Worm (Caenorhabditis elegans) whole organism, L3 larva: ENCODE data around the gene col-131.

Experiments used
- R02D3.7 ChIP-seq: fragments of 150-350 bp; optimal IDR thresholded peaks from 2 replicates; lab custom pipeline; 2014; ENCODE audit warnings: missing biosample characterization, missing genetic modification characterization
- ZK546.5 ChIP-seq: sonication (generic microtip); optimal IDR thresholded peaks from 2 replicates; lab custom pipeline; 2017; ENCODE audit warnings: missing biosample characterization, missing genetic modification characterization
- aly-2 ChIP-seq: fragments of 150-350 bp; optimal IDR thresholded peaks from 2 replicates; lab custom pipeline; 2014; ENCODE audit warnings: missing biosample characterization, missing genetic modification characterization
- ama-1 ChIP-seq: fragments of 150-350 bp; optimal IDR thresholded peaks from 2 replicates; lab custom pipeline; 2018
- ceh-16 ChIP-seq: sonication (generic microtip); optimal IDR thresholded peaks from 2 replicates; lab custom pipeline; 2017; ENCODE audit warnings: missing biosample characterization, missing genetic modification characterization
- ceh-28 ChIP-seq: fragments of 150-350 bp; optimal IDR thresholded peaks from 2 replicates; lab custom pipeline; 2014; ENCODE audit warnings: missing biosample characterization, missing genetic modification reagents, missing genetic modification characterization
- egl-27 ChIP-seq: sonication (generic microtip); optimal IDR thresholded peaks from 4 replicates; lab custom pipeline; 2017; ENCODE audit warnings: missing biosample characterization, missing genetic modification reagents, missing genetic modification characterization
- egl-5 ChIP-seq: fragments of 150-350 bp; optimal IDR thresholded peaks from 2 replicates; lab custom pipeline; 2017; ENCODE audit warnings: missing biosample characterization, missing genetic modification reagents, missing genetic modification characterization, inconsistent platforms
- elt-1 ChIP-seq: fragments of 150-350 bp; optimal IDR thresholded peaks from 2 replicates; lab custom pipeline; 2014; ENCODE audit warnings: missing biosample characterization, missing genetic modification characterization
- elt-2 ChIP-seq: sonication (generic microtip); optimal IDR thresholded peaks from 2 replicates; lab custom pipeline; 2016; ENCODE audit warnings: missing genetic modification reagents, mild to moderate bottlenecking, missing genetic modification characterization, missing compliant biosample characterization
- eor-1 ChIP-seq, 2 experiments: fragments of 150-350 bp; optimal IDR thresholded peaks; 2 replicates each; lab custom pipeline; 2014 to 2018; ENCODE audit warnings: missing biosample characterization in 2 of 2, missing genetic modification characterization in 2 of 2
- fkh-2 ChIP-seq: fragments of 150-350 bp; optimal IDR thresholded peaks from 2 replicates; lab custom pipeline; 2014; ENCODE audit warnings: missing biosample characterization, missing genetic modification reagents, missing genetic modification characterization
- fos-1 ChIP-seq: fragments of 150-350 bp; optimal IDR thresholded peaks from 2 replicates; lab custom pipeline; 2014; ENCODE audit warnings: missing biosample characterization, missing genetic modification characterization
- hmg-11 ChIP-seq: sonication (generic microtip); optimal IDR thresholded peaks from 2 replicates; lab custom pipeline; 2016; ENCODE audit warnings: missing genetic modification characterization, missing compliant biosample characterization
- lin-15B ChIP-seq: fragments of 150-350 bp; optimal IDR thresholded peaks from 2 replicates; lab custom pipeline; 2014; ENCODE audit warnings: missing biosample characterization, missing genetic modification characterization
- lin-39 ChIP-seq: fragments of 150-350 bp; optimal IDR thresholded peaks from 2 replicates; lab custom pipeline; 2018; ENCODE audit warnings: missing biosample characterization, missing genetic modification reagents, missing genetic modification characterization
- lsy-12 ChIP-seq: sonication (generic microtip); optimal IDR thresholded peaks from 2 replicates; lab custom pipeline; 2016; ENCODE audit warnings: mild to moderate bottlenecking, missing genetic modification characterization, missing compliant biosample characterization
- mdl-1 ChIP-seq: fragments of 150-350 bp; optimal IDR thresholded peaks from 2 replicates; lab custom pipeline; 2014; ENCODE audit warnings: missing biosample characterization, missing genetic modification characterization
- mml-1 ChIP-seq: fragments of 150-350 bp; sonication (generic microtip); optimal IDR thresholded peaks from 3 replicates; lab custom pipeline; 2014; ENCODE audit warnings: missing biosample characterization, missing genetic modification characterization
- nfya-1 ChIP-seq: sonication (generic microtip); optimal IDR thresholded peaks from 2 replicates; lab custom pipeline; 2017; ENCODE audit warnings: missing genetic modification characterization, mild to moderate bottlenecking, missing compliant biosample characterization, antibody characterized with exemption, moderate library complexity; ENCODE audit not compliant: insufficient read depth
- nhr-11 ChIP-seq: fragments of 150-350 bp; optimal IDR thresholded peaks from 2 replicates; lab custom pipeline; 2014; ENCODE audit warnings: missing biosample characterization, missing genetic modification characterization
- nhr-12 ChIP-seq: fragments of 150-350 bp; optimal IDR thresholded peaks from 2 replicates; lab custom pipeline; 2014; ENCODE audit warnings: missing biosample characterization, missing genetic modification characterization
- nhr-23 ChIP-seq: fragments of 150-350 bp; optimal IDR thresholded peaks from 2 replicates; lab custom pipeline; 2014; ENCODE audit warnings: missing biosample characterization, missing genetic modification reagents, missing genetic modification characterization
- nhr-237 ChIP-seq: fragments of 150-350 bp; optimal IDR thresholded peaks from 2 replicates; lab custom pipeline; 2014; ENCODE audit warnings: missing biosample characterization, missing genetic modification characterization
- nhr-25 ChIP-seq: sonication (generic microtip); optimal IDR thresholded peaks from 2 replicates; lab custom pipeline; 2017; ENCODE audit warnings: missing biosample characterization, missing genetic modification characterization
- nhr-28 ChIP-seq: fragments of 150-350 bp; optimal IDR thresholded peaks from 2 replicates; lab custom pipeline; 2014; ENCODE audit warnings: missing biosample characterization, missing genetic modification characterization
- nhr-43 ChIP-seq: sonication (generic microtip); optimal IDR thresholded peaks from 2 replicates; lab custom pipeline; 2016; ENCODE audit warnings: mild to moderate bottlenecking, missing genetic modification characterization, missing compliant biosample characterization; ENCODE audit not compliant: poor library complexity, severe bottlenecking
- nhr-77 ChIP-seq: fragments of 150-350 bp; optimal IDR thresholded peaks from 2 replicates; lab custom pipeline; 2014; ENCODE audit warnings: missing biosample characterization, missing genetic modification characterization
- pha-4 ChIP-seq: fragments of 150-350 bp; optimal IDR thresholded peaks from 2 replicates; lab custom pipeline; 2014; ENCODE audit warnings: missing biosample characterization, missing genetic modification reagents, missing genetic modification characterization
- pqm-1 ChIP-seq: fragments of 150-350 bp; optimal IDR thresholded peaks from 2 replicates; lab custom pipeline; 2017; ENCODE audit warnings: missing biosample characterization, missing genetic modification characterization, inconsistent platforms
- skn-1 ChIP-seq: fragments of 150-350 bp; optimal IDR thresholded peaks from 2 replicates; lab custom pipeline; 2014; ENCODE audit warnings: missing biosample characterization, missing genetic modification characterization
- tbx-2 ChIP-seq: sonication (generic microtip); optimal IDR thresholded peaks from 2 replicates; lab custom pipeline; 2016; ENCODE audit warnings: mild to moderate bottlenecking, missing genetic modification characterization, missing compliant biosample characterization
- unc-39 ChIP-seq: sonication (generic microtip); optimal IDR thresholded peaks from 4 replicates; lab custom pipeline; 2017; ENCODE audit warnings: missing biosample characterization, missing genetic modification characterization
- unc-62 ChIP-seq: fragments of 150-350 bp; sonication (generic microtip); optimal IDR thresholded peaks from 4 replicates; lab custom pipeline; 2014; ENCODE audit warnings: missing biosample characterization, missing genetic modification reagents, missing genetic modification characterization
- zag-1 ChIP-seq: fragments of 150-350 bp; optimal IDR thresholded peaks from 2 replicates; lab custom pipeline; 2014; ENCODE audit warnings: missing biosample characterization, missing genetic modification characterization
- ztf-11 ChIP-seq: fragments of 150-350 bp; optimal IDR thresholded peaks from 2 replicates; lab custom pipeline; 2014; ENCODE audit warnings: missing biosample characterization, missing genetic modification characterization
- ztf-4 ChIP-seq: fragments of 150-350 bp; optimal IDR thresholded peaks from 2 replicates; lab custom pipeline; 2014; ENCODE audit warnings: missing biosample characterization, missing genetic modification characterization

col-131 gene

DNA sequence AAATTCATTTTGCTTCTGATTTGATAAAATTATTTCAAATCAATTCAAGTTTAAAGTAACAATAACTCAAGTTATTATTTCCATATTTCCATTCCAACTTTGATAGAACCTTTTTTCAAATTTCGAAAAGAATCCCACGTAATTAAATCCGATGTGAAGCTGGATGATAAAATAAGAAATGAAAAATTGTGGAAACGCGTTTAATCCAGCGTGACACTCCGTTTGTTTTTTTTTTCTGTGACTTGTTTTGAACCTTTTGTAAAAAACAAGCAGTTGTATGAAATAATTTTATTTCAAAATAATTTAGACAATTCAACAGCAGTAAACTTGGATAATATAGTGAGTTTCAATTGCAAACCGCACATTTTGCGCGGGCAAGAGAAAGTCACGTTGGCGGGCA lies 14.5 kb downstream of the col-131 start, which contains the start of gene F49E11.7:
F49E11.7 (plus strand) TSS at position 301 of the 400 bp plus-strand sequence.
- no peak for TF ChIP-seq egl-27 (tag; lab: Kevin White, UChicago)
- no peak for TF ChIP-seq ztf-11 (tag; lab: Kevin White, UChicago)
- TF ChIP-seq R02D3.7: no peak
- no peak for TF ChIP-seq pqm-1
- no peak for TF ChIP-seq elt-2 (tag; lab: Kevin White, UChicago)
- no peak for TF ChIP-seq nhr-25
- TF ChIP-seq elt-1 (tag; lab: Kevin White, UChicago): no peak
- no peak for TF ChIP-seq lin-15B (tag; lab: Kevin White, UChicago)
- TF ChIP-seq lin-39 (tag; lab: Kevin White, UChicago): no peak
- TF ChIP-seq pha-4 (tag; lab: Kevin White, UChicago): no peak
- no peak for TF ChIP-seq tbx-2 (tag; lab: Kevin White, UChicago)
- no peak for TF ChIP-seq nhr-11 (tag; lab: Kevin White, UChicago)
- no peak for TF ChIP-seq nhr-43 (tag; lab: Kevin White, UChicago)
- TF ChIP-seq, all 47 proteins: peak for 0

- no peak for TF ChIP-seq pqm-1
- TF ChIP-seq elt-2 (tag; lab: Kevin White, UChicago): no peak
- TF ChIP-seq nhr-23: no peak
- TF ChIP-seq ZK546.5 (tag; lab: Kevin White, UChicago): no peak
- no peak for TF ChIP-seq nhr-12 (tag; lab: Kevin White, UChicago)
- no peak for TF ChIP-seq zag-1 (tag; lab: Kevin White, UChicago)
- TF ChIP-seq mml-1 (tag; lab: Kevin White, UChicago): no peak
- no peak for TF ChIP-seq ceh-16 (tag; lab: Kevin White, UChicago)
- TF ChIP-seq nhr-11 (tag; lab: Kevin White, UChicago): no peak
- no peak for TF ChIP-seq eor-1 (tag; optimal IDR thresholded peaks at IDR 0.05; lab: Kevin White, UChicago)
- TF ChIP-seq nhr-237 (tag; lab: Kevin White, UChicago): no peak
- TF ChIP-seq ama-1 (lab: Kevin White, UChicago): no peak
- TF ChIP-seq fkh-2 (tag; lab: Kevin White, UChicago): no peak
- no peak for TF ChIP-seq nfya-1 (tag; lab: Kevin White, UChicago)
- no peak for TF ChIP-seq R02D3.7
- no peak for TF ChIP-seq egl-5 (tag; lab: Kevin White, UChicago)
- no peak for TF ChIP-seq nhr-43 (tag; lab: Kevin White, UChicago)
- TF ChIP-seq lin-15B (tag; lab: Kevin White, UChicago): no peak
- TF ChIP-seq mdl-1: no peak
Observed at ce11 chrIV:13051073-13051472, 16.0 kb downstream of the col-131 start, which contains the start of gene scl-11. Gene scl-11, plus strand, starts transcription at chrIV:13051373.

DNA sequence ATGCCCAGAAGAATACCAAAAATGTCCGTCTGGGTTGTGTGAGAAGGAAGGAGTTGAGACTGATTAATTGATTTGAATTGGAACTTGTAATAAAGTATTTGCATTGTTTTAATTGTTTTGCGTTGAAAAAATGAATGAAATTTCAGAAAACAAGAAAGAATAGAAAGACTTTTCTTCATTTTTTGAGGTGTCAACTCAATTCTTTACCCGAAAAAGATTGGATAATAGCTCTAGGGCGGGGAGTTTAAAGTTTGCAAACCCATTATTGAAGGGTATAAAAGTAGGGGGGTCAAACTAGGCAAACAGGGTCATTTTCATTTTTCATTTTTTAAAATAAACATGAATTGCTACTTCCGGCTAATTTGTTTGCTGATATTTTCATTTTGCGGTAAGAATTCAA lies 18.9 kb downstream of the col-131 start, which contains the start of gene scl-10:
scl-10 (plus strand) TSS at position 301 of the 400 bp plus-strand sequence.
- no peak for TF ChIP-seq nhr-23
- no peak for TF ChIP-seq nhr-77 (tag; lab: Kevin White, UChicago)
- TF ChIP-seq, all 47 proteins: peak for 0

DNA sequence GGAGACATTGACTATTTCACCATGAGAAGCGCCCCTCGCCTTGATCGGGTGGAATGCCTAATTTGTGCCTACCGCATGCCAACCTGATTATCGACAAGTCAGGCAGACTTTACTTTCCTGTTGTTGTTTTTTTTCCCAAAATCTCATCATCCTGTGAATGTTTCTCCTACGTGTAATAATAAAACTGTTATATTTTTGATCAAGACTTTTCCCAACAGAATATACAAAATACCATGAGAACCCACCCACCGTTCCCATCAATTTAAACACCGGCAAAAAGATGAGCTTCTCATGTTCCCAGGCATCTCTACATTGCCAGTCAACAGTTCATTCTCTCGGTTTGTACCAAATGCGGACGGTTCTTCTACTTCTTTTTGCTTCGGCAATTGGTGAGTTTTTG lies 20.3 kb downstream of the col-131 start, which contains the start of gene scl-9:
scl-9 (plus strand) TSS at position 301 of the 400 bp plus-strand sequence.
- TF ChIP-seq ztf-4: no peak
- TF ChIP-seq fkh-2 (tag; lab: Kevin White, UChicago): no peak
- TF ChIP-seq aly-2: no peak
- TF ChIP-seq ceh-28 (tag; lab: Kevin White, UChicago): no peak
- TF ChIP-seq ztf-11 (tag; lab: Kevin White, UChicago): no peak
- no peak for TF ChIP-seq lsy-12 (tag; lab: Kevin White, UChicago)
- no peak for TF ChIP-seq unc-39
- no peak for TF ChIP-seq fos-1 (tag; lab: Kevin White, UChicago)
- TF ChIP-seq eor-1 (tag; optimal IDR thresholded peaks at IDR 0.05; lab: Kevin White, UChicago): no peak
- no peak for TF ChIP-seq hmg-11 (tag; lab: Kevin White, UChicago)
- no peak for TF ChIP-seq nhr-237 (tag; lab: Kevin White, UChicago)
- no peak for TF ChIP-seq mdl-1
- TF ChIP-seq nhr-12 (tag; lab: Kevin White, UChicago): no peak
- no peak for TF ChIP-seq nhr-25
- no peak for TF ChIP-seq nhr-28 (tag; lab: Kevin White, UChicago)
- no peak for TF ChIP-seq tbx-2 (tag; lab: Kevin White, UChicago)
- TF ChIP-seq skn-1: no peak
- no peak for TF ChIP-seq egl-27 (tag; lab: Kevin White, UChicago)
- no peak for TF ChIP-seq unc-62 (GFP tag; lab: Kevin White, UChicago)
